Worm (Caenorhabditis elegans): ENCODE data around the gene ocr-1.

The ocr-1 gene

DNA sequence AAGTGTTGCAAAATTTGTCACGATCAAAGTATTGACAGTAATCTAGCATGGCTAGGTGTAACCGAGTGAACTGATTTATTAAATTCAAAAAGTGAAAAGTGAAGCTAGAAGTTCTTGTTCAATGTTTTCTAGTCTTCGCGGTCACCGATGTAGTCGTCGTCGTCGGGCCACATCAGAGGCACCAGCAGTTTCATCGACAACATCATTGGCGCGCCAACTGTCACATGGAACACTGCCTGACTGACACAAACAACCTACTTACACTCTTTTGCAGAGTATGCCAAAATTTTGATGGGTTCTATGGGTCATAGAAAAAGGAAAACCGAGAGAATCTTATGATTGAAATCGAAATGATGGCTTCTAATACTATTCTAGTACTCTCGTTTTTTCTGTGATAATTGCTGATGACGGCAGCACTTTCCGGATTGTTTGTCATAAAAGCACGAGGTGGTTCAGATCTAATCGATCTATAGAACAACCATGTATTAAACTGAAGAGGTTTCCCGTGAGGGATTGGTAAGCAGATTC is 38.7 kb upstream of the ocr-1 start:
- TF ChIP-seq unc-62 (GFP tag; optimal IDR thresholded peaks at IDR 0.05) = no peak

DNA sequence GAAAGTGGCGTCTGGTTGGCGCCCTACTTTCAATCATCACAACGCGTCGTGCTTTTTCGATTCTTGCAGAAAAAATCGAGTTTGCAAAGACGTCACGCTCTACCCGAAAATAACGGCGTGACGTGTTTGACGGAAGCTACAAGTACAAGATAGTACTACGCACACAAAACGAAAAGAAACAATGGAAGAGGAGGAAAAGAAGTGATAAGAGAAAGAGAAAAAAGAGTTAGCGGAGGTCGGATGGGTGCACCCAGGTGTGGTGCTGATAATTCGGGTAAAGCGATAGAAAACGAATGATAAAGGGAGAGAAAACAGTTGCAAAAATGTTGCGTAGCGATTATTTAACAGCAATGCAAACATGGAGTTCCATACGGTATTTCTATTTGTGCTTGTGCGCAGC is 37.5 kb upstream of the ocr-1 start:
- TF ChIP-seq unc-62 (GFP tag; optimal IDR thresholded peaks at IDR 0.05) = no peak

DNA sequence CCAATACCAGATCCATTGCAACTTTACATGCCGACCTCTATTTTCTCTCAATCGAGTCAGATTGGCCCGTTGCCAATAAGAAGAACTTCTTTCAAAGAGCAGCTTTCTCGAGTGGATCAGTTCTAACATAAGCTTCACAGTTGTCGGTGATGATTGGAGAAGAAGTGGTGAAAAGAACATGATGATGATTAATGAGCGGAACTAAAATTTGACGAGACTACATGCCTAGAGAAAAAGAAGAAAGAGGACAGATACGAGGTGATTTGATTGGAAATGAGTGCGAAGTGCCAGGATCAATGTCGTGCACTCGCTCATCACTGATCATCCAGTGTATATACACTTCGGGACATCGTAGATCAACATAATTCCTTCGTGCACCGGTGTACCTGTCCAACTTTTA is 36.5 kb upstream of the ocr-1 start:
- no peak for TF ChIP-seq unc-62 (GFP tag; optimal IDR thresholded peaks at IDR 0.05)

DNA sequence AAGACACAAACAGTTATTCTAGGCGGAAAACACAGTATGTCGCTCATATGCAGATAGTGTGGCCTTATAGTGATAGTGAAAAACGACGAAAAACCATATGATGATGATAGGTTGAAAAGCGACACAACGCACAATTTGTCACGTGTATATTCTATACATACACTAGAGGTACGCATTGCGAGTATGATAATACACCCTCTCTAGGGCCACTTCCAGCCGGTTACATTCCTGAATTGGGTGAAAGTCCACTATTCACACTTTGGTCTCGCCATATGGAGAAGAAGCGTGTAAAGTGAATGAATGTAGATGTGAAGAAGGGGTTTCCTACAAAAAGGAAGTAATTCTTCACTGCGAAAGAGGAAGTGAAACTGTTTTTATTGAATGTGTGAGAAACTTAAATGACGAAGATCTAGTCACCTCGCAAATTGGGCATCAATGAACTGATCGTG is 34.7 kb upstream of the ocr-1 start:
- TF ChIP-seq unc-62 (GFP tag; optimal IDR thresholded peaks at IDR 0.05) = no peak

DNA sequence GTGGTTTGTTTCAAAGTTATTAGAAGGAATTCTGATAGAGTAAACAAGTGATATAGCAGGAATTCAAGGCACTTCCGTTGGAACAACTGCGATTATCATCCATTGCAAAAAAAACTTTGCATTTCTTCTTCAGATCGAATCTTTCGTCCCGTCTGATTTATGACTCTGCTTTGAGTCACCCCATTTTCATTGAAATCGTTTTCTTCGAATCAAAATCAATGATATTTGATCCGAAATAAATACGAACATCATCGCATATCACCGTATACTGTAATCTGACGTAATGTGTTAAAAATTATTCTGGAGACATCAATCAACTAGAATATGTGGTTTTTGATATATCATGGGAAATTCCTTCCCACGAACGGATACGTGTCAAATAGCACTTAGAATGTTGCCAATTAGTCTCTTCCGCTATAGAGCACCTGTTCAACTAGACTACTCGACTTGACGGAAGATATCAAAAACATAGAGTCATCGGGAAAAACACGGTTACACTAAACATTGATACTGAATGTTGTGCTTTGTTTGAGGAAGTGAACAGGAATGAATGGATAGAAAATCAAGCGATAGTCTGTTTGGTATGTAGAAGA is 33.2 kb upstream of the ocr-1 start:
- TF ChIP-seq unc-62 (GFP tag; optimal IDR thresholded peaks at IDR 0.05) = no peak

DNA sequence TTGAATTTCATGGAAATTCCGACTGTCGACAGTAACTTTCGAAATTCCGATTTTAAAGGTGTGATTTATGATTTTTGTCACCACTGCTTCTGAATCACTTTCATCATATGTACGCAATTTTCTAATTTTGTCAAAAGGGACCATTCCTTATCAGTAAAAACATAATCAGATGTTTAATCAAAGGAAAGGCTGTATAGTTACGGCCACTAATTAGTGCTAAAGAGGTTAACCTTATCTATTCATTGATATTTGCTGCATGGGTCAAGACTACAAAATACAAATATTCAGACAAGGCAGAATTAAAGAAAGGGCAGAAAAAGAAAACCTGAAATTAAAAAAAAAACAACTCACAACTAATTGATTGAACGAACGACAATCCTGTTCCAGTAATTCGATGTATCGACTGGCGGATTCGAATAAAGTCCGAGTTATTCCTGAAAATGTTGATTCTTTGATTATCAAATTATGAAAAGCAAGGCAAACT is 32.1 kb upstream of the ocr-1 start, which contains the start of gene T28B11.1:
TSS of gene T28B11.1 (minus strand) at position 434 of the 484 bp plus-strand sequence.
- no peak for TF ChIP-seq unc-62 (GFP tag; optimal IDR thresholded peaks at IDR 0.05)

DNA sequence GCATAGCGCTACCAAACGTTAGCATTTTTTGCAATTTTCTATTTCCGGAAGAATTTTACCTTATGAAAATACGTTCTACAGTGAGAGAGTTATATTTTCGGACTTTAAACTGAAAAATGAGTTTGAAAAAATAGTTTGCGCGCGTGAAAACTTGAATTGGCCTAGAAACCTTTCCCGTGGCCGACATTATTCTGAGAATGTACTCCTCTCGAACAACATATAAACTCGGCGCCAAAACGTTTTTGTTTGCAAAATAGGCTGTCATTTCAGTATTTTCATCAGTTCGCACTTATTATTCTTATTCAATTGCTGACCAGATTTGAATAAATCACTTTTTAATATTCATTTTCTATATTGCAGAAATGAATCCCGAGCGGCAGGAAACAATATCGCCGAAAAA is 27.4 kb upstream of the ocr-1 start, which contains the start of the genes mre-11 and wdr-5.3:
TSS of gene mre-11 (minus strand) at position 113 of the 400 bp plus-strand sequence.
TSS of gene wdr-5.3 (plus strand) at position 361 of the 400 bp plus-strand sequence.
- TF ChIP-seq unc-62 (GFP tag; optimal IDR thresholded peaks at IDR 0.05) = no peak

DNA sequence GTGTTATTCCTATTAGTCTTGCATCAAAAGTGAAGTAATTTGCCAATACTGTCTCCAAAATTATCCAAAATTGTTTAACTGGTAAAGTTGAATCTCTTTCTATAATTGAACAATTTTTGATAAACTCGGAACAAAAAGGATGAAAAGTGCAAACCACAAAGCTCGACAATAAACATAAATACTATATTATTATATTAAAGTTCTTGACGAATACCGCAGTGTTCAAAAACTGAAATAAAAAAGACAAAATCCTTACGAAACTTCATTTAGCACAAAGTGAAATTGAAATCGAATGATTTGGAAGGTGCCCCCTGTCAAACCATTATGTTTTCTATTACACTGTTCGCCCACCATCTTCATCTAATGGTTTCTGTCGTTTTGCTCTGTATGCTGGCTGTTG is 22.8 kb upstream of the ocr-1 start, which contains the start of gene ZC302.3:
TSS of gene ZC302.3 (minus strand) at position 101 of the 400 bp plus-strand sequence.
- TF ChIP-seq unc-62 (GFP tag; optimal IDR thresholded peaks at IDR 0.05) = no peak

DNA sequence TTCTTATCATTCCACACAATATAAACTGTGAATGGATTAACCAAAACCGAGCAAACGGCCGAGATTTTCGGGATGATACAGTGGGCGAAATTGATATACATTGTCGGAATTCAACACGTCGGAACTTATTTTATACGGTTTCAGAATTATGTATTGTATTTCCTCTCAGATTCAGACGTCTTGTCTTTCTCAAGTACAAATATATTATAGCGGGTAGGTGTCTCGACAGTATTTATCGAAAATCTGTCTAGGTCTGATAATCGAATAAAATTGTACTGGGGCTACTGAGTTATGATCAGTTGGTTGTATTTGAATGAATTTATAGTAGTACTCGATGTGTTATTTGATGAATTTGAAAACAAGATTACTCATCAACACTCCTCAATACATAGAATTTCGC is 20.5 kb upstream of the ocr-1 start, which contains the start of gene srj-22:
TSS of gene srj-22 (minus strand) at position 101 of the 400 bp plus-strand sequence.
- no peak for TF ChIP-seq unc-62 (GFP tag; optimal IDR thresholded peaks at IDR 0.05)

DNA sequence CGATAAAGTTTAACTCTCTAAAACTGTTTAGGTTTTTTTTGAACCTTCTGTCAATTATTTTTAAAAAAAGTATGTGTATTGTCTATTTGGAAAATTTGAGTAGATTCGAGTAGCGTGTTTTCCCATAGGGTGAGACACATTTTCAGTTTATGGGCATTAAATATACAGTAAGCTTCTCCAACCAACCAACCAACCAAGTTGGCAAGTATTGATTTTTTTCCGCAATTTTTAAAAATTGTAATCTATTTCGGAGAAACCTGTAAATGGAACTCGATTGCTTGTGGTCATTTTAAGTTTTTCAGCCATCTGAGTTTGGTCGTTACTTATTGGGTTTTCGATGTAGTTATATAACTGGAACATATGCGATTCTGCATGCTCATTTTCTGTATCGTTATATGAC is 19.1 kb upstream of the ocr-1 start, which contains the start of gene srj-21:
TSS of gene srj-21 (plus strand) at position 301 of the 400 bp plus-strand sequence.
- no peak for TF ChIP-seq unc-62 (GFP tag; optimal IDR thresholded peaks at IDR 0.05)

DNA sequence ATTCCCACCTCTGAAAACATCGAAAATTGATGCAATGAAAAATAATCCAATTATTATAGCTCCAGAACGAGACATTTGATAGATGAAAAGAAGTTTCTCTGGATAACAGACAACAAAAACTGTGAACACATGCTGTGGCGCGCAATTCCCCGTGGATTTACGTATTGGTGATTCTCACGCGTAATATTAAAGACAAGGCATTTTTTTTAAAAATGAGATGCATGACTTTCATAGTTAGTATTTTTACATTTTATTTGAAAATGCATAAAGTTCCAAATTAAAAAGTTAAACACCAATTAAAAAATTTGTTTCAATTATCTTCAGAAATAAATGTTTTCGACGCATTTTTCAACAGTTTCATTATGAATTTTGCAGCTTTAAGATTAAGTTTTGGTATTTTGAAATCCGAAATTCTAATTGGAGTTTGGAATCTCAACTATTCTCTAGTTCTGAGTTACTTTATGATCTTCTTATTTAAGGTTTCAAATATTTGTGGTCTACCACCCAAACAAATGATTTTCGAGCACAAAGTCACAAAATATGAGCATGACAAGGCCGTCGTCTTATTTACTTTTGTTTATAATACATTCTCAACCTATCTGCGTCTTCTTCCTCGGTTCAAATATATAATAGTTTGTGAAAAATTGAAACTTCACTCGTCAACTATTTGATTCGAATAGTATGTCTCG is 16.8 kb upstream of the ocr-1 start, which contains the start of the genes selt-1.2 and F28H7.2:
TSS of gene selt-1.2 (minus strand) at position 101 of the 689 bp plus-strand sequence.
TSS of gene F28H7.2 (plus strand) at position 639 of the 689 bp plus-strand sequence.
- no peak for TF ChIP-seq unc-62 (GFP tag; optimal IDR thresholded peaks at IDR 0.05)

DNA sequence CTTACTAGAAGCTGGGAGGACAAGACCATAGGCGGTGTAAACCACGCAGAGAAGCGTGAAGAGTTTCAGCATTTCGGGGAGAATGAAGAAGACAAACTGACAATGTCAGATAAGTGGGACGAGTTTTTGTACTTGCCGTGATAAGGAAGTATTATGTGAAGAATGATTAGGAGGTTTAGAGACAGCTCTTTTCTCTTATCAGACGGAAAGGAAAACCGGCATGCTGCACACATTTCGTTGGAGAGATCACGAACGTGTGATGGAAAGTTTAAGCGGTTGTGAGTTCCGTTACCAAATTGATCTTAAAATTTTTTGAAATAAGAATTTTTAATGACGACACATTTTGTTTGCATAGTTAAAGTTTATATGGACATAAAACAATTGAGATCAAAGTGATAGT is 13.5 kb upstream of the ocr-1 start, which contains the start of gene F28H7.3:
TSS of gene F28H7.3 (minus strand) at position 159 of the 400 bp plus-strand sequence.
- TF ChIP-seq unc-62 (GFP tag; optimal IDR thresholded peaks at IDR 0.05) = no peak

DNA sequence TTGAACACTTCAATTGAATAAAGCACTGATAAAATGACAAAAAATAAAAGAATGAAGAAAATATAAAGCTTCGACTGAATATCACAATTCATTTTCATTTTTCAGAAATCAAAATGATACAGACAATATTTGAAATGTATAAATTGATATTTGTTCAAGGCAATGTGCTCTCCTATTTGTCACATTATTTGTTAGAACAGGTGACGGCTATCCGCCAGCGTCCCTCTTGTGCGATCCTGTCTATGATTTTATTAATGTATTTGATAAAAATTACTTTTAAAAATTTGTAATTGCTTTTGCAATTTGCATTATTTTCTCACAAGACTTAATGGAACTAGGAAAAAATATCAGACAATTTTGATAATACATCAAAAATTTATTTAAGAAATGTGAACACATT is 10.1 kb upstream of the ocr-1 start, which contains the start of gene F28H7.7:
TSS of gene F28H7.7 (minus strand) at position 101 of the 400 bp plus-strand sequence.
- TF ChIP-seq unc-62 (GFP tag; optimal IDR thresholded peaks at IDR 0.05) = no peak

DNA sequence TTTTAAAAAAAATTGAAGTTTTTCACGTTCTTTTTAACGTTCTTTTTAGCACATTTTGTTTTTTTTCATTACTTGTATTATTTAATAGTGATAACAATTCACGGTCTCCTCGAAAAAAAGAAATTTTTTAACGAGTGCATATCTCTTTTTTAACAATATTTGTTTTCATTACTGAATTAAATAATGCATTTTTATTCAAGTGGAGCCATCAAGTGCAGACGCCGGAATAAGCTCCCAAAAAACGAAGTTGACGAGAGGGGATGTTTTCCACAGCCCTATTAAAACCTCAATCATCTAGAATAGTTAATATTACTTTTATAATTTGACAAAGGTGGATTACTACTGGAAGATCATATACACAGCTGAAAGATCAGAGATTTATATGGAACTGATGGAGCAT is 7.5 kb upstream of the ocr-1 start, which contains the start of gene irld-6:
TSS of gene irld-6 (minus strand) at position 101 of the 400 bp plus-strand sequence.
- no peak for TF ChIP-seq unc-62 (GFP tag; optimal IDR thresholded peaks at IDR 0.05)

DNA sequence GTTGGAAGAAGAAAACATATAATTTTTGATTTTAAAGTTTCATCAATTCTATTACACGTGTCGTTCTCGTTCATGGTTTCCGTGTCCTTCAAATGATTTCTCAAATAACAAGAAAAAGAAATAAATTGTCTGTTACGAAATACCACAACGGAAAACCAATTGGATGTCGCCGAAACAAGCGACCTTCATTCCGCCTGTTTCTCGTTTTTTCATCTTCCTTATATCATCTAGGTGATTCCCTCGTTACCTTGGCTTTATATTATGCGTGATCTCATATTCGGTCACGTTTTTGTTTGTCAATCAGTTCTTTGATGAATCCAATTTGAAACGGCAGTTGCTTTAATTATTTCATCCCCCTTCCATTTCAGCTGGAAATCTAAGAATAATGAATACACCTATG is 7.0 kb upstream of the ocr-1 start:
- no peak for TF ChIP-seq unc-62 (GFP tag; optimal IDR thresholded peaks at IDR 0.05)

DNA sequence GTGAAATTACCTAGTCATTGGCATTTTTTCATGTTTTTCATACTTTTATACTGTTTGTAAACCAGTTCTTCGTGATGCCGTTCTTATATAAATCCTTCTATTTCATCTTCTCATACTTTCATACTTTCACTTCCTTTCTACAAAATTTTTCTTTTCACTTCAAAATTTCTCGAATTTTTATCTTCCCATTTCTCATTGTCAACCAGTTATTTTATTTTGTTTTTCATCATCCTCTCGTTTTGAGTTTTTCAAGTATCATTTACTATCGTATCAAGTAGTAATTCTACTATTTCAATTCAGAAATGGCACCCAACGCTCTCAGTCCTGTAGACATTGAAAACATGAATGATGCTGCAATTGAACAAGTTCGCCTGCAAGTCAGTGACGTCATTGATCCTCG is 5.5 kb upstream of the ocr-1 start, which contains the start of gene F28H7.8:
TSS of gene F28H7.8 (plus strand) at position 301 of the 400 bp plus-strand sequence.
- no peak for TF ChIP-seq unc-62 (GFP tag; optimal IDR thresholded peaks at IDR 0.05)

All from whole organism, dauer.